Worm (Caenorhabditis elegans) whole organism, midembryonic: Measurements from ENCODE around the gene srg-36.

Experiments used
- T22C8.4 ChIP-seq: fragments of 200-800 bp; sonication (Bioruptor generic); IDR thresholded peaks from 2 replicates; pipeline ENCODE4 v1.3.6; 2022; ENCODE audit warnings: missing genetic modification characterization, missing compliant biosample characterization
- cog-1 ChIP-seq: sonication (generic microtip); optimal IDR thresholded peaks from 2 replicates; lab custom pipeline; 2016; ENCODE audit warnings: missing genetic modification characterization, missing compliant biosample characterization
- flt-1 ChIP-seq: fragments of 200-800 bp; sonication (Bioruptor generic); IDR thresholded peaks from 2 replicates; pipeline ENCODE4 v1.3.6; 2022; ENCODE audit warnings: missing genetic modification characterization, missing compliant biosample characterization
- klf-2 ChIP-seq: fragments of 200-800 bp; sonication (Bioruptor generic); conservative IDR thresholded peaks from 2 replicates; pipeline ENCODE4 v1.3.6; 2022; ENCODE audit warnings: missing genetic modification reagents, missing genetic modification characterization, missing compliant biosample characterization
- med-1 ChIP-seq: sonication (generic microtip); optimal IDR thresholded peaks from 2 replicates; lab custom pipeline; 2017; ENCODE audit warnings: missing genetic modification characterization, mild to moderate bottlenecking, missing compliant biosample characterization, antibody characterized with exemption, missing genetic modification reagents; ENCODE audit not compliant: insufficient read depth
- ref-1 ChIP-seq: fragments of 200-800 bp; sonication (Bioruptor generic); conservative IDR thresholded peaks from 2 replicates; pipeline ENCODE4 v1.3.6; 2022; ENCODE audit warnings: missing genetic modification reagents, missing genetic modification characterization, missing compliant biosample characterization
- tab-1 ChIP-seq: fragments of 200-800 bp; sonication (Bioruptor generic); IDR thresholded peaks from 2 replicates; pipeline ENCODE4 v1.3.6; 2022; ENCODE audit warnings: missing genetic modification characterization, missing compliant biosample characterization
- ztf-23 ChIP-seq: fragments of 200-800 bp; sonication (Bioruptor generic); IDR thresholded peaks from 2 replicates; pipeline ENCODE4 v1.3.6; 2022; ENCODE audit warnings: missing genetic modification reagents, missing genetic modification characterization, missing compliant biosample characterization
- ztf-29 ChIP-seq: fragments of 200-800 bp; sonication (Bioruptor generic); IDR thresholded peaks from 2 replicates; pipeline ENCODE4 v1.3.6; 2022; ENCODE audit warnings: missing genetic modification reagents, missing genetic modification characterization, missing compliant biosample characterization

The srg-36 gene

ce11 chrX:14180151-14180550 lies 54.1 kb downstream of the srg-36 start, which contains the start of gene C37E2.3:
Gene C37E2.3, plus strand, starts transcription at chrX:14180451.
- TF ChIP-seq T22C8.4 (GFP tag; lab: Robert Waterston, UW) (no peak), cog-1 (tag; lab: Kevin White, UChicago) (no peak), ztf-29 (GFP tag; lab: Robert Waterston, UW) (no peak), ref-1 (GFP tag; lab: Robert Waterston, UW) (no peak), ztf-23 (GFP tag; lab: Robert Waterston, UW) (no peak), flt-1 (GFP tag; lab: Robert Waterston, UW) (no peak), tab-1 (GFP tag; lab: Robert Waterston, UW) (no peak), klf-2 (GFP tag; lab: Robert Waterston, UW) (no peak), med-1 (no peak)
